Worm (Caenorhabditis elegans) whole organism, L4 larva: ENCODE data around the gene ins-12.

ENCODE experiments used
- dmd-6 ChIP-seq: fragments of 200-800 bp; sonication (Bioruptor generic); IDR thresholded peaks from 2 replicates; pipeline ENCODE4 v1.3.6; 2022; ENCODE audit warnings: missing genetic modification reagents, missing genetic modification characterization, missing compliant biosample characterization
- hlh-11 ChIP-seq: fragments of 200-800 bp; sonication (Bioruptor generic); optimal IDR thresholded peaks from 2 replicates; lab custom pipeline; 2018; ENCODE audit warnings: mild to moderate bottlenecking, missing genetic modification characterization, missing compliant biosample characterization
- mdl-1 ChIP-seq, 2 experiments: fragments of 150-350 bp in 1 of 2; sonication (generic microtip) in 1 of 2; optimal IDR thresholded peaks; 2 replicates each; lab custom pipeline; 2014 to 2017; ENCODE audit warnings: missing biosample characterization in 2 of 2, missing genetic modification characterization in 2 of 2
- nhr-111 ChIP-seq: fragments of 200-800 bp; sonication (Bioruptor generic); optimal IDR thresholded peaks from 2 replicates; lab custom pipeline; 2018; ENCODE audit warnings: mild to moderate bottlenecking, missing genetic modification characterization, missing compliant biosample characterization
- tag-97 ChIP-seq: fragments of 200-800 bp; sonication (Bioruptor generic); IDR thresholded peaks from 2 replicates; pipeline ENCODE4 v1.3.6; 2022; ENCODE audit warnings: missing genetic modification characterization, missing compliant biosample characterization
- unc-39 ChIP-seq: sonication (generic microtip); optimal IDR thresholded peaks from 2 replicates; lab custom pipeline; 2017; ENCODE audit warnings: missing biosample characterization, missing genetic modification characterization
- unc-62 ChIP-seq, 3 experiments: fragments of 150-350 bp in 1 of 3; sonication (generic microtip); optimal IDR thresholded peaks in 2 of 3; peaks in 1 of 3; 1 replicate in 1 of 3; 2 replicates in 2 of 3; lab custom pipeline; 2014 to 2017; ENCODE audit warnings: missing biosample characterization in 3 of 3, missing genetic modification characterization in 3 of 3, missing genetic modification reagents in 3 of 3, missing genotype in 1 of 3

DNA sequence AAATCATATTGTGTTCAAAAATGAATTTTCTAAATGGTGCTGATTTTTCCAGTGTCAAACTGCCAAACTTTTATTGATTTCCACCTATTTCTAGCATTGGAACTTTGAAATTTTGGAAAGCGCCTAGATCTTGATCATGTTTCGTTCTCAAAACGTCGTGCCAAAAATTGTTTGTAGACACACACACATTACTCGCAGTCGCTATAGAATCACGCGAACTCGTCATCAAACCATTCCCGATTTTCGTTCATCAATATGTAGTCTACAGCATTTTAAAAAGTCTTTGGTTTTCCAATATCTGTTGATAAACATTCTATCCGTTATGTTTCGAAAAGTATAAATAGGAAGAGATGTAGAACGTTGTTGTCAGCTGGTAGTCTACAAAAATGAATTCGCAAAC, 15.9 kb downstream of the ins-12 start, which contains the start of the genes C17C3.1 and C17C3.15:
- no peak for TF ChIP-seq tag-97 (GFP tag; lab: Robert Waterston, UW)
- TF ChIP-seq dmd-6 (GFP tag; lab: Robert Waterston, UW): no peak
- TF ChIP-seq nhr-111: no peak
- TF ChIP-seq mdl-1 (tag; optimal IDR thresholded peaks at IDR 0.05; lab: Kevin White, UChicago): no peak
- no peak for TF ChIP-seq hlh-11 (tag; lab: Kevin White, UChicago)
- no peak for TF ChIP-seq unc-62 (GFP tag; optimal IDR thresholded peaks at IDR 0.05 in 1 of 2; lab: Kevin White, UChicago)
- no peak for TF ChIP-seq unc-62 (tag; optimal IDR thresholded peaks at IDR 0.05; lab: Kevin White, UChicago)
- TF ChIP-seq unc-39 (tag; lab: Kevin White, UChicago): no peak
